Fruit fly (Drosophila melanogaster) whole organism, prepupa: ENCODE results near the gene PGRP-SB1.
A peak's percentile ranks its signal among the peaks of the same experiment; 100 is the strongest.

Experiments used
- CG10631 ChIP-seq: fragments of 200-800 bp; sonication (Bioruptor generic); optimal IDR thresholded peaks from 2 replicates; lab custom pipeline; 2016; ENCODE audit warnings: missing biosample characterization, missing genetic modification characterization
- CG10669 ChIP-seq: fragments of 200-800 bp; sonication (Bioruptor generic); optimal IDR thresholded peaks from 3 replicates; lab custom pipeline; 2018; ENCODE audit warnings: missing biosample characterization, mild to moderate bottlenecking, missing genetic modification characterization, moderate library complexity
- CG11294 ChIP-seq: fragments of 200-800 bp; sonication (Bioruptor generic); IDR thresholded peaks from 2 replicates; pipeline ENCODE4 v1.3.6; 2022; ENCODE audit warnings: missing biosample characterization, missing genetic modification characterization
- CG11762 ChIP-seq: fragments of 200-800 bp; sonication (Bioruptor generic); optimal IDR thresholded peaks from 3 replicates; lab custom pipeline; 2016; ENCODE audit warnings: missing biosample characterization, missing genetic modification characterization; ENCODE audit not compliant: insufficient read depth
- CG11902 ChIP-seq: fragments of 200-800 bp; sonication (Bioruptor generic); optimal IDR thresholded peaks from 3 replicates; lab custom pipeline; 2016; ENCODE audit warnings: missing biosample characterization, missing genetic modification characterization
- CG15336 ChIP-seq: fragments of 200-800 bp; sonication (Bioruptor generic); IDR thresholded peaks from 2 replicates; pipeline ENCODE4 v1.3.6; 2022; ENCODE audit warnings: missing biosample characterization, missing genetic modification characterization
- CG1621 ChIP-seq: fragments of 200-800 bp; sonication (Bioruptor generic); optimal IDR thresholded peaks from 3 replicates; lab custom pipeline; 2018; ENCODE audit warnings: missing biosample characterization, mild to moderate bottlenecking, missing genetic modification characterization
- CG16779 ChIP-seq: fragments of 200-800 bp; sonication (Bioruptor generic); optimal IDR thresholded peaks from 3 replicates; lab custom pipeline; 2017; ENCODE audit warnings: missing biosample characterization, mild to moderate bottlenecking, missing genetic modification characterization
- CG3032 ChIP-seq: fragments of 200-800 bp; optimal IDR thresholded peaks from 2 replicates; lab custom pipeline; 2019; ENCODE audit warnings: missing biosample characterization, mild to moderate bottlenecking, missing genetic modification characterization, moderate library complexity
- CG31627 ChIP-seq: fragments of 200-800 bp; sonication (Bioruptor generic); optimal IDR thresholded peaks from 3 replicates; lab custom pipeline; 2016; ENCODE audit warnings: missing biosample characterization, missing genetic modification characterization
- CG32006 ChIP-seq: fragments of 200-800 bp; sonication (Bioruptor generic); optimal IDR thresholded peaks from 3 replicates; lab custom pipeline; 2017; ENCODE audit warnings: missing biosample characterization, mild to moderate bottlenecking, missing genetic modification characterization
- CG34406 ChIP-seq: fragments of 200-800 bp; sonication (Bioruptor generic); optimal IDR thresholded peaks from 3 replicates; lab custom pipeline; 2016; ENCODE audit warnings: missing biosample characterization, missing genetic modification characterization
- CG3919 ChIP-seq: fragments of 200-800 bp; sonication (Bioruptor generic); optimal IDR thresholded peaks from 3 replicates; lab custom pipeline; 2016; ENCODE audit warnings: missing biosample characterization, missing genetic modification characterization
- CG4318 ChIP-seq: fragments of 200-800 bp; sonication (Bioruptor generic); optimal IDR thresholded peaks from 3 replicates; lab custom pipeline; 2017; ENCODE audit warnings: missing biosample characterization, mild to moderate bottlenecking, missing genetic modification characterization
- CG6276 ChIP-seq: fragments of 200-800 bp; sonication (Bioruptor generic); optimal IDR thresholded peaks from 2 replicates; lab custom pipeline; 2017; ENCODE audit warnings: missing biosample characterization, mild to moderate bottlenecking, missing genetic modification characterization
- CG6792 ChIP-seq: fragments of 200-800 bp; sonication (Bioruptor generic); optimal IDR thresholded peaks from 3 replicates; lab custom pipeline; 2016; ENCODE audit warnings: missing biosample characterization, missing genetic modification characterization
- CG6854 ChIP-seq: fragments of 200-800 bp; sonication (Bioruptor generic); optimal IDR thresholded peaks from 2 replicates; lab custom pipeline; 2017; ENCODE audit warnings: missing biosample characterization, mild to moderate bottlenecking, missing genetic modification characterization
- CG7368 ChIP-seq: fragments of 200-800 bp; sonication (Bioruptor generic); optimal IDR thresholded peaks from 3 replicates; lab custom pipeline; 2016; ENCODE audit warnings: missing biosample characterization, missing genetic modification characterization
- CG8119 ChIP-seq: fragments of 200-800 bp; sonication (Bioruptor generic); IDR thresholded peaks from 3 replicates; pipeline ENCODE4 v1.3.6; 2022; ENCODE audit warnings: missing biosample characterization, missing genetic modification characterization
- CG8319 ChIP-seq: fragments of 200-800 bp; sonication (Bioruptor generic); optimal IDR thresholded peaks from 3 replicates; lab custom pipeline; 2016; ENCODE audit warnings: missing biosample characterization, missing genetic modification characterization
- CG9139 ChIP-seq: fragments of 200-800 bp; sonication (Bioruptor generic); optimal IDR thresholded peaks from 3 replicates; lab custom pipeline; 2017; ENCODE audit warnings: missing biosample characterization, mild to moderate bottlenecking, missing genetic modification characterization
- Eip75B ChIP-seq: fragments of 200-800 bp; sonication (Bioruptor generic); optimal IDR thresholded peaks from 3 replicates; lab custom pipeline; 2016; ENCODE audit warnings: missing biosample characterization, missing genetic modification characterization
- Eip78C ChIP-seq: fragments of 200-800 bp; sonication (Bioruptor generic); peaks from one replicate; lab custom pipeline; 2016; ENCODE audit warnings: missing biosample characterization, missing genetic modification characterization
- Eip93F ChIP-seq: fragments of 200-800 bp; sonication (Bioruptor generic); optimal IDR thresholded peaks from 2 replicates; lab custom pipeline; 2016; ENCODE audit warnings: missing biosample characterization, mild to moderate bottlenecking, missing genetic modification characterization
- Ets21C ChIP-seq: fragments of 200-800 bp; sonication (Bioruptor generic); optimal IDR thresholded peaks from 3 replicates; lab custom pipeline; 2016; ENCODE audit warnings: missing biosample characterization, missing genetic modification characterization
- Ets96B ChIP-seq: fragments of 200-800 bp; optimal IDR thresholded peaks from 2 replicates; lab custom pipeline; 2019; ENCODE audit warnings: missing biosample characterization, mild to moderate bottlenecking, missing genetic modification characterization, moderate library complexity
- Gug ChIP-seq: fragments of 200-800 bp; sonication (Bioruptor generic); IDR thresholded peaks from 2 replicates; pipeline ENCODE4 v1.3.6; 2022; ENCODE audit warnings: missing biosample characterization, missing genetic modification characterization
- Hr38 ChIP-seq: sonication (Bioruptor generic); optimal IDR thresholded peaks from 2 replicates; lab custom pipeline; 2016; ENCODE audit warnings: missing biosample characterization, missing genetic modification characterization
- Hr4 ChIP-seq: fragments of 200-800 bp; sonication (Bioruptor generic); optimal IDR thresholded peaks from 3 replicates; lab custom pipeline; 2016; ENCODE audit warnings: missing biosample characterization, missing genetic modification characterization
- Met ChIP-seq: fragments of 200-800 bp; sonication (Bioruptor generic); optimal IDR thresholded peaks from 3 replicates; lab custom pipeline; 2016; ENCODE audit warnings: missing biosample characterization, missing genetic modification characterization
- OdsH ChIP-seq: fragments of 200-800 bp; sonication (Bioruptor generic); optimal IDR thresholded peaks from 3 replicates; lab custom pipeline; 2016; ENCODE audit warnings: missing biosample characterization, missing genetic modification characterization
- Smox ChIP-seq: fragments of 200-800 bp; sonication (Bioruptor generic); optimal IDR thresholded peaks from 3 replicates; lab custom pipeline; 2016; ENCODE audit warnings: missing biosample characterization, missing genetic modification characterization
- Sox102F ChIP-seq: fragments of 200-800 bp; sonication (Bioruptor generic); optimal IDR thresholded peaks from 2 replicates; lab custom pipeline; 2016; ENCODE audit warnings: missing biosample characterization, mild to moderate bottlenecking, missing genetic modification characterization
- Sox15 ChIP-seq: fragments of 200-800 bp; sonication (Bioruptor generic); optimal IDR thresholded peaks from 3 replicates; lab custom pipeline; 2016; ENCODE audit warnings: missing biosample characterization, missing genetic modification characterization
- achi ChIP-seq: fragments of 200-800 bp; sonication (Bioruptor generic); optimal IDR thresholded peaks from 3 replicates; lab custom pipeline; 2016; ENCODE audit warnings: missing biosample characterization, missing genetic modification characterization
- acj6 ChIP-seq: fragments of 200-800 bp; sonication (Bioruptor generic); optimal IDR thresholded peaks from 3 replicates; lab custom pipeline; 2016; ENCODE audit warnings: missing biosample characterization, missing genetic modification characterization
- dsx ChIP-seq: fragments of 200-800 bp; optimal IDR thresholded peaks from 3 replicates; lab custom pipeline; 2019; ENCODE audit warnings: missing biosample characterization, mild to moderate bottlenecking, missing genetic modification characterization, moderate library complexity; ENCODE audit not compliant: poor library complexity, severe bottlenecking
- eg ChIP-seq: fragments of 200-800 bp; sonication (Bioruptor generic); IDR thresholded peaks from 3 replicates; pipeline ENCODE4 v1.3.6; 2022; ENCODE audit warnings: missing biosample characterization, missing genetic modification characterization
- esn ChIP-seq: fragments of 200-800 bp; sonication (Bioruptor generic); optimal IDR thresholded peaks from 2 replicates; lab custom pipeline; 2016; ENCODE audit warnings: missing biosample characterization, mild to moderate bottlenecking, missing genetic modification characterization, moderate library complexity
- fd85E ChIP-seq: fragments of 200-800 bp; sonication (Bioruptor generic); optimal IDR thresholded peaks from 3 replicates; lab custom pipeline; 2016; ENCODE audit warnings: missing biosample characterization, missing genetic modification characterization
- lz ChIP-seq: fragments of 200-800 bp; sonication (Bioruptor generic); optimal IDR thresholded peaks from 3 replicates; lab custom pipeline; 2016; ENCODE audit warnings: missing biosample characterization, missing genetic modification characterization
- pdm3 ChIP-seq: fragments of 200-800 bp; sonication (Bioruptor generic); optimal IDR thresholded peaks from 3 replicates; lab custom pipeline; 2016; ENCODE audit warnings: missing biosample characterization, missing genetic modification characterization
- salr ChIP-seq, 2 experiments: fragments of 200-800 bp; sonication (Bioruptor generic); optimal IDR thresholded peaks; 3 replicates each; lab custom pipeline; 2016 to 2018; ENCODE audit warnings: missing biosample characterization in 2 of 2, missing genetic modification characterization in 2 of 2, mild to moderate bottlenecking in 1 of 2
- spab ChIP-seq: fragments of 200-800 bp; sonication (Bioruptor generic); optimal IDR thresholded peaks from 2 replicates; lab custom pipeline; 2017; ENCODE audit warnings: missing biosample characterization, mild to moderate bottlenecking, missing genetic modification characterization, missing genetic modification reagents
- svp ChIP-seq: fragments of 200-800 bp; sonication (Bioruptor generic); peaks from one replicate; lab custom pipeline; 2016; ENCODE audit warnings: missing biosample characterization, missing genetic modification characterization
- topi ChIP-seq: fragments of 200-800 bp; sonication (Bioruptor generic); optimal IDR thresholded peaks from 3 replicates; lab custom pipeline; 2016; ENCODE audit warnings: missing biosample characterization, missing genetic modification characterization
- vri ChIP-seq: fragments of 200-800 bp; sonication (Bioruptor generic); optimal IDR thresholded peaks from 3 replicates; lab custom pipeline; 2016; ENCODE audit warnings: missing biosample characterization, mild to moderate bottlenecking, missing genetic modification characterization

Gene PGRP-SB1

dm6 chr3L:16750750-16751149, 23.0 kb upstream of the PGRP-SB1 start (continued):
- no peak for TF ChIP-seq CG1621 (tag; lab: Kevin White, UChicago)
- TF ChIP-seq CG11762 (GFP tag; lab: Kevin White, UChicago), result no peak
- TF ChIP-seq Gug (GFP tag; lab: Robert Waterston, UW), result no peak
- no peak for TF ChIP-seq esn (GFP tag; lab: Kevin White, UChicago)
- TF ChIP-seq topi, result no peak
- no peak for TF ChIP-seq eg (GFP tag; lab: Robert Waterston, UW)
- TF ChIP-seq salr (GFP tag; optimal IDR thresholded peaks at IDR 0.05; lab: Kevin White, UChicago), result peak in 1 of 2 experiments; percentile 12
- no peak for TF ChIP-seq Sox102F (GFP tag; lab: Kevin White, UChicago)
- TF ChIP-seq Eip78C (GFP tag; lab: Kevin White, UChicago), result peak; percentile 37
- no peak for TF ChIP-seq CG31627 (GFP tag; lab: Kevin White, UChicago)
- TF ChIP-seq Smox (GFP tag; lab: Kevin White, UChicago), result no peak
- no peak for TF ChIP-seq CG16779 (tag; lab: Kevin White, UChicago)
- TF ChIP-seq CG7368, result no peak
- TF ChIP-seq CG15336, result peak; percentile 65
- no peak for TF ChIP-seq CG6854 (GFP tag; lab: Kevin White, UChicago)
- TF ChIP-seq vri, result no peak
- no peak for TF ChIP-seq CG6792 (GFP tag; lab: Kevin White, UChicago)
- TF ChIP-seq Sox15 (GFP tag; lab: Kevin White, UChicago), result no peak
- TF ChIP-seq acj6 (GFP tag; lab: Kevin White, UChicago), result no peak
- no peak for TF ChIP-seq CG3919 (GFP tag; lab: Kevin White, UChicago)
- no peak for TF ChIP-seq OdsH (GFP tag; lab: Kevin White, UChicago)
- no peak for TF ChIP-seq fd85E (GFP tag; lab: Kevin White, UChicago)
- TF ChIP-seq Hr4 (GFP tag; lab: Kevin White, UChicago), result no peak
- TF ChIP-seq achi (GFP tag; lab: Kevin White, UChicago), result peak; percentile 10
- TF ChIP-seq CG34406 (GFP tag; lab: Kevin White, UChicago), result no peak
- TF ChIP-seq CG8119 (GFP tag; lab: Robert Waterston, UW), result peak; percentile 35; the same call in 2 of the 3 replicates
- no peak for TF ChIP-seq CG10669 (GFP tag; lab: Kevin White, UChicago)
- TF ChIP-seq CG4318 (GFP tag; lab: Kevin White, UChicago), result no peak
- TF ChIP-seq CG10631 (GFP tag; lab: Kevin White, UChicago), result no peak
- peak; percentile 3 for TF ChIP-seq Ets96B (tag; lab: Kevin White, UChicago)

dm6 chr3L:16749726-16750125, 21.9 kb upstream of the PGRP-SB1 start:
- TF ChIP-seq OdsH (GFP tag; lab: Kevin White, UChicago), result peak; percentile 42
- peak; percentile 64 for TF ChIP-seq CG3032 (tag; lab: Kevin White, UChicago)
- no peak for TF ChIP-seq CG11294
- peak; percentile 20 for TF ChIP-seq Eip75B (GFP tag; lab: Kevin White, UChicago)
- peak; percentile 60; the same call in 1 of the 2 replicates for TF ChIP-seq CG15336
- no peak for TF ChIP-seq Hr38 (GFP tag; lab: Kevin White, UChicago)
- no peak for TF ChIP-seq CG11902 (GFP tag; lab: Kevin White, UChicago)
- TF ChIP-seq svp (GFP tag; lab: Kevin White, UChicago), result peak; percentile 30
- TF ChIP-seq Sox15 (GFP tag; lab: Kevin White, UChicago), result no peak
- peak; percentile 27 for TF ChIP-seq CG9139 (GFP tag; lab: Kevin White, UChicago)
- TF ChIP-seq CG31627 (GFP tag; lab: Kevin White, UChicago), result no peak
- TF ChIP-seq CG32006 (GFP tag; lab: Kevin White, UChicago), result peak; percentile 69
- peak; percentile 86 for TF ChIP-seq Eip78C (GFP tag; lab: Kevin White, UChicago)
- TF ChIP-seq Ets21C (GFP tag; lab: Kevin White, UChicago), result no peak
- no peak for TF ChIP-seq CG7368
- peak; percentile 61 for TF ChIP-seq spab
- TF ChIP-seq eg (GFP tag; lab: Robert Waterston, UW), result peak; percentile 62; the same call in 1 of the 3 replicates
- no peak for TF ChIP-seq Smox (GFP tag; lab: Kevin White, UChicago)
- no peak for TF ChIP-seq CG34406 (GFP tag; lab: Kevin White, UChicago)
- TF ChIP-seq CG8119 (GFP tag; lab: Robert Waterston, UW), result peak; percentile 55; the same call in 2 of the 3 replicates
- TF ChIP-seq esn (GFP tag; lab: Kevin White, UChicago), result no peak
- no peak for TF ChIP-seq topi
- no peak for TF ChIP-seq CG1621 (tag; lab: Kevin White, UChicago)
- peak; percentile 45 for TF ChIP-seq CG10669 (GFP tag; lab: Kevin White, UChicago)
- TF ChIP-seq CG8319 (GFP tag; lab: Kevin White, UChicago), result no peak
- TF ChIP-seq Eip93F (GFP tag; lab: Kevin White, UChicago), result no peak
- no peak for TF ChIP-seq Met (GFP tag; lab: Kevin White, UChicago)
- TF ChIP-seq CG6276, result peak; percentile 63
- peak; percentile 42 for TF ChIP-seq CG11762 (GFP tag; lab: Kevin White, UChicago)
- peak; percentile 76 for TF ChIP-seq Ets96B (tag; lab: Kevin White, UChicago)
- peak; percentile 35 for TF ChIP-seq CG16779 (tag; lab: Kevin White, UChicago)
- no peak for TF ChIP-seq pdm3
- TF ChIP-seq achi (GFP tag; lab: Kevin White, UChicago), result peak; percentile 48
- peak; percentile 61 for TF ChIP-seq dsx
- TF ChIP-seq lz, result no peak
- peak; percentile 49; the same call in 1 of the 2 replicates for TF ChIP-seq Gug (GFP tag; lab: Robert Waterston, UW)
